Worm (Caenorhabditis elegans): Measurements from ENCODE around the gene frh-1.

DNA sequence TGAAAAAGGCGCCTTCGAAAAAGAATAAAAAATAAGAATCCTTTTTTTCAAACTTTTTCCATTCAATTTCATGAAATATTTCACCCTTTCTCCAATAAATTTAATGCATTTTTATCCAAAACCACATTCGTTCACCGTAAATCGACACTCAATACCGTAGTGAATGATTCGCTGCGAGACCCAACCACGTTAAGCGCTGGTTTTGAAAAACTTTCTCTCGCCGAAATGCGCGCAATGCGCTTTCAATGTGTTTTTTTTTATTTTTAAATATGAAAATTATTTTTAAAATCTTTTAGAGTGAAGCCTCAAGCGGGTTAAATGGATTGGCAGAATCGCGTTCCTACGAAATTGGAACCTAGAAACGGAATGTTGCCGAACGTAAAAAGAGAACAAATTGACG, 10.9 kb upstream of the frh-1 start, which contains the start of gene F59G1.8:
- TF ChIP-seq ama-1 (optimal IDR thresholded peaks at IDR 0.05): no peak
- no peak for TF ChIP-seq hmbx-1 (tag; optimal IDR thresholded peaks at IDR 0.05)
- no peak for TF ChIP-seq aly-1 (tag; optimal IDR thresholded peaks at IDR 0.05)
- no peak for TF ChIP-seq sea-1 (GFP tag; conservative IDR thresholded peaks at IDR 0.05)
- no peak for TF ChIP-seq scrt-1 (GFP tag; IDR thresholded peaks at IDR 0.05)
- no peak for TF ChIP-seq ceh-36 (tag; optimal IDR thresholded peaks at IDR 0.05)
- no peak for TF ChIP-seq flt-1 (GFP tag; IDR thresholded peaks at IDR 0.05)
- no peak for TF ChIP-seq tbx-37 (GFP tag; conservative IDR thresholded peaks at IDR 0.05)
- TF ChIP-seq tra-4 (tag; optimal IDR thresholded peaks at IDR 0.05): no peak
- no peak for TF ChIP-seq hmg-4 (GFP tag; optimal IDR thresholded peaks at IDR 0.05)
- TF ChIP-seq F13C5.2 (tag; optimal IDR thresholded peaks at IDR 0.05): no peak
